Fruit fly (Drosophila melanogaster) whole organism, prepupa: ENCODE measurements around the gene CG2816.
A peak's percentile ranks its signal among the peaks of the same experiment; 100 is the strongest.

ENCODE experiments used
- Blimp-1 ChIP-seq: fragments of 200-800 bp; sonication (Bioruptor generic); optimal IDR thresholded peaks from 3 replicates; lab custom pipeline; 2017; ENCODE audit warnings: missing biosample characterization, missing genetic modification characterization, mild to moderate bottlenecking, moderate library complexity, missing genetic modification reagents
- CG10631 ChIP-seq: fragments of 200-800 bp; sonication (Bioruptor generic); optimal IDR thresholded peaks from 2 replicates; lab custom pipeline; 2016; ENCODE audit warnings: missing biosample characterization, missing genetic modification characterization
- CG11902 ChIP-seq: fragments of 200-800 bp; sonication (Bioruptor generic); optimal IDR thresholded peaks from 3 replicates; lab custom pipeline; 2016; ENCODE audit warnings: missing biosample characterization, missing genetic modification characterization
- CG15336 ChIP-seq: fragments of 200-800 bp; sonication (Bioruptor generic); IDR thresholded peaks from 2 replicates; pipeline ENCODE4 v1.3.6; 2022; ENCODE audit warnings: missing biosample characterization, missing genetic modification characterization
- CG1621 ChIP-seq: fragments of 200-800 bp; sonication (Bioruptor generic); optimal IDR thresholded peaks from 3 replicates; lab custom pipeline; 2018; ENCODE audit warnings: missing biosample characterization, mild to moderate bottlenecking, missing genetic modification characterization
- CG16779 ChIP-seq: fragments of 200-800 bp; sonication (Bioruptor generic); optimal IDR thresholded peaks from 3 replicates; lab custom pipeline; 2017; ENCODE audit warnings: missing biosample characterization, mild to moderate bottlenecking, missing genetic modification characterization
- CG3032 ChIP-seq: fragments of 200-800 bp; optimal IDR thresholded peaks from 2 replicates; lab custom pipeline; 2019; ENCODE audit warnings: missing biosample characterization, mild to moderate bottlenecking, missing genetic modification characterization, moderate library complexity
- CG31627 ChIP-seq: fragments of 200-800 bp; sonication (Bioruptor generic); optimal IDR thresholded peaks from 3 replicates; lab custom pipeline; 2016; ENCODE audit warnings: missing biosample characterization, missing genetic modification characterization
- CG32006 ChIP-seq: fragments of 200-800 bp; sonication (Bioruptor generic); optimal IDR thresholded peaks from 3 replicates; lab custom pipeline; 2017; ENCODE audit warnings: missing biosample characterization, mild to moderate bottlenecking, missing genetic modification characterization
- CG34406 ChIP-seq: fragments of 200-800 bp; sonication (Bioruptor generic); optimal IDR thresholded peaks from 3 replicates; lab custom pipeline; 2016; ENCODE audit warnings: missing biosample characterization, missing genetic modification characterization
- CG3919 ChIP-seq: fragments of 200-800 bp; sonication (Bioruptor generic); optimal IDR thresholded peaks from 3 replicates; lab custom pipeline; 2016; ENCODE audit warnings: missing biosample characterization, missing genetic modification characterization
- CG4318 ChIP-seq: fragments of 200-800 bp; sonication (Bioruptor generic); optimal IDR thresholded peaks from 3 replicates; lab custom pipeline; 2017; ENCODE audit warnings: missing biosample characterization, mild to moderate bottlenecking, missing genetic modification characterization
- CG6163 ChIP-seq: fragments of 200-800 bp; sonication (Bioruptor generic); IDR thresholded peaks from 3 replicates; pipeline ENCODE4 v1.3.6; 2022; ENCODE audit warnings: missing biosample characterization, missing genetic modification characterization
- CG6276 ChIP-seq: fragments of 200-800 bp; sonication (Bioruptor generic); optimal IDR thresholded peaks from 2 replicates; lab custom pipeline; 2017; ENCODE audit warnings: missing biosample characterization, mild to moderate bottlenecking, missing genetic modification characterization
- CG6792 ChIP-seq: fragments of 200-800 bp; sonication (Bioruptor generic); optimal IDR thresholded peaks from 3 replicates; lab custom pipeline; 2016; ENCODE audit warnings: missing biosample characterization, missing genetic modification characterization
- CG6808 ChIP-seq: fragments of 200-800 bp; sonication (Bioruptor generic); optimal IDR thresholded peaks from 3 replicates; lab custom pipeline; 2017; ENCODE audit warnings: missing biosample characterization, missing genetic modification characterization, mild to moderate bottlenecking, moderate library complexity, missing genetic modification reagents
- CG8632 ChIP-seq: fragments of 200-800 bp; sonication (Bioruptor generic); optimal IDR thresholded peaks from 3 replicates; lab custom pipeline; 2016; ENCODE audit warnings: missing biosample characterization, missing genetic modification characterization
- Eip78C ChIP-seq: fragments of 200-800 bp; sonication (Bioruptor generic); peaks from one replicate; lab custom pipeline; 2016; ENCODE audit warnings: missing biosample characterization, missing genetic modification characterization
- Eip93F ChIP-seq: fragments of 200-800 bp; sonication (Bioruptor generic); optimal IDR thresholded peaks from 2 replicates; lab custom pipeline; 2016; ENCODE audit warnings: missing biosample characterization, mild to moderate bottlenecking, missing genetic modification characterization
- Ets21C ChIP-seq: fragments of 200-800 bp; sonication (Bioruptor generic); optimal IDR thresholded peaks from 3 replicates; lab custom pipeline; 2016; ENCODE audit warnings: missing biosample characterization, missing genetic modification characterization
- Gug ChIP-seq: fragments of 200-800 bp; sonication (Bioruptor generic); IDR thresholded peaks from 2 replicates; pipeline ENCODE4 v1.3.6; 2022; ENCODE audit warnings: missing biosample characterization, missing genetic modification characterization
- Hr39 ChIP-seq: fragments of 200-800 bp; sonication (Bioruptor generic); optimal IDR thresholded peaks from 2 replicates; lab custom pipeline; 2016; ENCODE audit warnings: missing biosample characterization, missing genetic modification characterization
- Met ChIP-seq: fragments of 200-800 bp; sonication (Bioruptor generic); optimal IDR thresholded peaks from 3 replicates; lab custom pipeline; 2016; ENCODE audit warnings: missing biosample characterization, missing genetic modification characterization
- OdsH ChIP-seq: fragments of 200-800 bp; sonication (Bioruptor generic); optimal IDR thresholded peaks from 3 replicates; lab custom pipeline; 2016; ENCODE audit warnings: missing biosample characterization, missing genetic modification characterization
- Smox ChIP-seq: fragments of 200-800 bp; sonication (Bioruptor generic); optimal IDR thresholded peaks from 3 replicates; lab custom pipeline; 2016; ENCODE audit warnings: missing biosample characterization, missing genetic modification characterization
- Sox102F ChIP-seq: fragments of 200-800 bp; sonication (Bioruptor generic); optimal IDR thresholded peaks from 2 replicates; lab custom pipeline; 2016; ENCODE audit warnings: missing biosample characterization, mild to moderate bottlenecking, missing genetic modification characterization
- Sox14 ChIP-seq: fragments of 200-800 bp; sonication (Bioruptor generic); optimal IDR thresholded peaks from 3 replicates; lab custom pipeline; 2016; ENCODE audit warnings: missing biosample characterization, missing genetic modification characterization
- Sox15 ChIP-seq: fragments of 200-800 bp; sonication (Bioruptor generic); optimal IDR thresholded peaks from 3 replicates; lab custom pipeline; 2016; ENCODE audit warnings: missing biosample characterization, missing genetic modification characterization
- acj6 ChIP-seq: fragments of 200-800 bp; sonication (Bioruptor generic); optimal IDR thresholded peaks from 3 replicates; lab custom pipeline; 2016; ENCODE audit warnings: missing biosample characterization, missing genetic modification characterization
- dac ChIP-seq: fragments of 200-800 bp; sonication (Bioruptor generic); optimal IDR thresholded peaks from 2 replicates; lab custom pipeline; 2017; ENCODE audit warnings: missing biosample characterization, mild to moderate bottlenecking, missing genetic modification characterization
- dsx ChIP-seq: fragments of 200-800 bp; optimal IDR thresholded peaks from 3 replicates; lab custom pipeline; 2019; ENCODE audit warnings: missing biosample characterization, mild to moderate bottlenecking, missing genetic modification characterization, moderate library complexity; ENCODE audit not compliant: poor library complexity, severe bottlenecking
- eg ChIP-seq: fragments of 200-800 bp; sonication (Bioruptor generic); IDR thresholded peaks from 3 replicates; pipeline ENCODE4 v1.3.6; 2022; ENCODE audit warnings: missing biosample characterization, missing genetic modification characterization
- esn ChIP-seq: fragments of 200-800 bp; sonication (Bioruptor generic); optimal IDR thresholded peaks from 2 replicates; lab custom pipeline; 2016; ENCODE audit warnings: missing biosample characterization, mild to moderate bottlenecking, missing genetic modification characterization, moderate library complexity
- lz ChIP-seq: fragments of 200-800 bp; sonication (Bioruptor generic); optimal IDR thresholded peaks from 3 replicates; lab custom pipeline; 2016; ENCODE audit warnings: missing biosample characterization, missing genetic modification characterization
- ss ChIP-seq, 2 experiments: fragments of 200-800 bp; sonication (Bioruptor generic); optimal IDR thresholded peaks; 2 replicates in 1 of 2; 3 replicates in 1 of 2; lab custom pipeline; 2017 to 2018; ENCODE audit warnings: mild to moderate bottlenecking in 2 of 2, missing biosample characterization in 2 of 2, missing genetic modification characterization in 2 of 2, moderate library complexity in 1 of 2
- svp ChIP-seq: fragments of 200-800 bp; sonication (Bioruptor generic); peaks from one replicate; lab custom pipeline; 2016; ENCODE audit warnings: missing biosample characterization, missing genetic modification characterization
- topi ChIP-seq: fragments of 200-800 bp; sonication (Bioruptor generic); optimal IDR thresholded peaks from 3 replicates; lab custom pipeline; 2016; ENCODE audit warnings: missing biosample characterization, missing genetic modification characterization

Gene CG2816

dm6 chr2L:3682489-3682888, 21.0 kb upstream of the CG2816 start:
- TF ChIP-seq CG6276 (GFP tag; lab: Kevin White, UChicago): no peak
- TF ChIP-seq CG3032 (tag; lab: Kevin White, UChicago): no peak
- TF ChIP-seq esn (GFP tag; lab: Kevin White, UChicago): no peak
- TF ChIP-seq CG34406: no peak
- no peak for TF ChIP-seq CG15336 (GFP tag; lab: Robert Waterston, UW)
- no peak for TF ChIP-seq OdsH (GFP tag; lab: Kevin White, UChicago)
- TF ChIP-seq CG32006 (GFP tag; lab: Kevin White, UChicago): no peak
- no peak for TF ChIP-seq CG8632
- no peak for TF ChIP-seq Gug (GFP tag; lab: Robert Waterston, UW)
- TF ChIP-seq CG11902 (GFP tag; lab: Kevin White, UChicago): no peak
- TF ChIP-seq CG6808 (GFP tag; lab: Kevin White, UChicago): no peak
- TF ChIP-seq Sox102F (GFP tag; lab: Kevin White, UChicago): no peak
- TF ChIP-seq acj6 (GFP tag; lab: Kevin White, UChicago): no peak
- TF ChIP-seq CG1621 (tag; lab: Kevin White, UChicago): no peak
- TF ChIP-seq CG10631 (GFP tag; lab: Kevin White, UChicago): no peak
- no peak for TF ChIP-seq Hr39 (GFP tag; lab: Kevin White, UChicago)

dm6 chr2L:3685139-3685851, 18.2 kb upstream of the CG2816 start:
- TF ChIP-seq dsx (GFP tag; lab: Kevin White, UChicago): no peak
- TF ChIP-seq svp (GFP tag; lab: Kevin White, UChicago): peak; percentile 34
- no peak for TF ChIP-seq topi (GFP tag; lab: Kevin White, UChicago)

- no peak for TF ChIP-seq Met (GFP tag; lab: Kevin White, UChicago)
- no peak for TF ChIP-seq CG3919 (GFP tag; lab: Kevin White, UChicago)
- peak; percentile 2 for TF ChIP-seq CG1621 (tag; lab: Kevin White, UChicago)
- no peak for TF ChIP-seq OdsH (GFP tag; lab: Kevin White, UChicago)
- TF ChIP-seq Ets21C (GFP tag; lab: Kevin White, UChicago): no peak
- peak in 1 of 2 experiments; percentile 2 for TF ChIP-seq ss (GFP tag; optimal IDR thresholded peaks at IDR 0.05; lab: Kevin White, UChicago)
- no peak for TF ChIP-seq CG32006 (GFP tag; lab: Kevin White, UChicago)
- peak; percentile 96 for TF ChIP-seq svp (GFP tag; lab: Kevin White, UChicago)
- TF ChIP-seq lz: no peak
- TF ChIP-seq dac: no peak
- no peak for TF ChIP-seq Sox14 (GFP tag; lab: Kevin White, UChicago)
- no peak for TF ChIP-seq CG6163 (GFP tag; lab: Robert Waterston, UW)
- TF ChIP-seq eg (GFP tag; lab: Robert Waterston, UW): no peak
Observed at dm6 chr2L:3692466-3692865, 11.0 kb upstream of the CG2816 start, which contains the start of gene CG16704. Gene CG16704, minus strand, starts transcription at chr2L:3692587.

- no peak for TF ChIP-seq Sox14 (GFP tag; lab: Kevin White, UChicago)
- TF ChIP-seq Eip78C: no peak
- no peak for TF ChIP-seq CG16779 (tag; lab: Kevin White, UChicago)
- TF ChIP-seq CG4318 (GFP tag; lab: Kevin White, UChicago): no peak
- TF ChIP-seq OdsH (GFP tag; lab: Kevin White, UChicago): no peak
- no peak for TF ChIP-seq CG10631 (GFP tag; lab: Kevin White, UChicago)
- TF ChIP-seq Eip93F (GFP tag; lab: Kevin White, UChicago): no peak
- TF ChIP-seq dsx (GFP tag; lab: Kevin White, UChicago): no peak
- TF ChIP-seq CG31627 (GFP tag; lab: Kevin White, UChicago): no peak
- no peak for TF ChIP-seq Blimp-1
- no peak for TF ChIP-seq svp (GFP tag; lab: Kevin White, UChicago)
- TF ChIP-seq CG6276 (GFP tag; lab: Kevin White, UChicago): no peak
- no peak for TF ChIP-seq Smox (GFP tag; lab: Kevin White, UChicago)
- TF ChIP-seq Sox15: no peak
- TF ChIP-seq CG32006 (GFP tag; lab: Kevin White, UChicago): no peak
- no peak for TF ChIP-seq CG6792 (GFP tag; lab: Kevin White, UChicago)
- no peak for TF ChIP-seq CG3032 (tag; lab: Kevin White, UChicago)
- no peak for TF ChIP-seq lz
Observed at dm6 chr2L:3693082-3693481, 10.4 kb upstream of the CG2816 start, which contains the start of gene CG3513. Gene CG3513, minus strand, starts transcription at chr2L:3693182.
